Worm (Caenorhabditis elegans): ENCODE measurements around the gene Y5H2A.4.

Y5H2A.4 gene

DNA sequence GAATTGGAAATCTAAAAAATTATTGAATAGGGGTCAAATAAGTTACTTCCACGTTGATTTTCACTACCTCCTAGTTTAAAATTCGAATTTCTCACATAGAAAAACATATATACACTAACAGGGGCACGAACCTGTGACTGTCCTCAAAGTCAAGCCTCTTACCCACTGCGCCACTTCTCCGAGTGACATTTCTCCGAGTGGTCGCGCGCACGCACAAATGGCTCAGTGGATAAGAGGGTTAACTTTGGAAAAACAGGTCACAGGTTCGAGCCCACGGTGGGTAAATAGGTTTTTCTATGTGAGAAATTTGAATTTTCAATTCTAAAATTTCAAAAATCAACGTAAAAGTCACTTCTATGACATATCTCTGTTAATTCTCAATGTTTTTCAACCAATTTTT, 3.1 kb upstream of the Y5H2A.4 start (continued):
- no peak for TF ChIP-seq cebp-1 (GFP tag; IDR thresholded peaks at IDR 0.05)
- no peak for TF ChIP-seq cebp-1 (tag; optimal IDR thresholded peaks at IDR 0.05)
- no peak for TF ChIP-seq nhr-90 (tag; optimal IDR thresholded peaks at IDR 0.05)
- no peak for TF ChIP-seq tbx-9 (tag; optimal IDR thresholded peaks at IDR 0.05; ENCODE audit: borderline replicate concordance)
- TF ChIP-seq C17E4.6 (GFP tag; IDR thresholded peaks at IDR 0.05), result no peak
- no peak for TF ChIP-seq repo-1 (tag; optimal IDR thresholded peaks at IDR 0.05)
- TF ChIP-seq hmg-1.2 (GFP tag; IDR thresholded peaks at IDR 0.05), result peak; percentile 10; the same call in 1 of the 2 replicates
- peak; percentile 26; the same call in 1 of the 2 replicates for TF ChIP-seq dox-1 (GFP tag; IDR thresholded peaks at IDR 0.05)
- no peak for TF ChIP-seq ztf-22 (GFP tag; optimal IDR thresholded peaks at IDR 0.05)
- peak; percentile 21; the same call in 1 of the 2 replicates for TF ChIP-seq D2030.7 (GFP tag; IDR thresholded peaks at IDR 0.05)
- no peak for TF ChIP-seq nfya-1 (tag; optimal IDR thresholded peaks at IDR 0.05; ENCODE audit: borderline replicate concordance, insufficient read depth)
- TF ChIP-seq sea-2 (GFP tag; IDR thresholded peaks at IDR 0.05), result no peak
- TF ChIP-seq ceh-91 (GFP tag; IDR thresholded peaks at IDR 0.05), result no peak
- no peak for TF ChIP-seq nfya-2 (GFP tag; IDR thresholded peaks at IDR 0.05)
- no peak for TF ChIP-seq dpl-1 (GFP tag; optimal IDR thresholded peaks at IDR 0.05)
- no peak for TF ChIP-seq Y67H2A.10 (GFP tag; conservative IDR thresholded peaks at IDR 0.05)
- no peak for TF ChIP-seq nhr-120 (GFP tag; IDR thresholded peaks at IDR 0.05)
- no peak for TF ChIP-seq pbrm-1 (GFP tag; IDR thresholded peaks at IDR 0.05)
- TF ChIP-seq egl-18 (GFP tag; IDR thresholded peaks at IDR 0.05), result no peak
- TF ChIP-seq tbp1 (GFP tag; optimal IDR thresholded peaks at IDR 0.05), result peak; percentile 64

DNA sequence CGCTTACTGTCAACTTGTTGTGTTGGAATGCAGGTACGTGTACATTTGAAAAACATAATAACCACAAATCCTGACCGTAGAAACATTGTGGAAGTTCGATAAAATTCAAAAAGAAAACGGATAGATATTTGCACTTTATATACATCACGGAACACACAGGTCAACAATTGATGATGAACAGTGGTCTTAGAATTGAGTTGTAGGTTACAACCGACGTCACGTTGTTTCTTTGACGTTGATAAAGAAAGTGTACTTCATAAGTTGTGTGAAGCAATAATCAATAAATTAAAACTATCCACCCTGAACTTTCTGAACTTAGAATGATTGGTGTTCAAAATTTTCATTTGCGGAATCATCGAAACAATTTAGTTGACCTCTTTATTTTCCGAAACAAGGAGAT, 2.4 kb downstream of the Y5H2A.4 start, which contains the start of gene Y5H2A.1:
Gene Y5H2A.1, minus strand, starts transcription at position 101 of the 400 bp plus-strand sequence.
- TF ChIP-seq nhr-120 (GFP tag; IDR thresholded peaks at IDR 0.05) (no peak), Y95B8A.8 (GFP tag; IDR thresholded peaks at IDR 0.05) (no peak), him-1 (tag; optimal IDR thresholded peaks at IDR 0.05) (no peak), attf-3 (GFP tag; conservative IDR thresholded peaks at IDR 0.05) (no peak), lin-54 (GFP tag; optimal IDR thresholded peaks at IDR 0.05) (no peak), akir-1 (GFP tag; optimal IDR thresholded peaks at IDR 0.05) (no peak)

DNA sequence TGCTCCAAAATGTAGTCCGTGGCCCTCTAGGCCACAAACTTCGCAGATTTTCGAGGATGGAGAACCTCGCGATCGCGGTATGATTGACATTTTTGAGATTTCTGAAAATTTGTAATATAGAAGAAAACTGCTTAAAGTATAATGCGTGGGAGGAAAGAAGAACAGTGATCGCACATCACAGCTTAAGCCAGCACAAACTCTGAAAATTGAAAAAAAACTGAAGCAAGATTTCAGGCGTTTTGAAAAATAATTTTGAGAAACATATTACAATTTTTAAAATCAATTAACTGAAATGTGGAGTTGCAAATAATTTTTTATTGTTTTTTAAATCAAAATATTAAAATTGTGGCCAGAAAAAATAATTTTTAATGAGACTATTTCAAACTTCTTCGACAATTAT, 7.2 kb downstream of the Y5H2A.4 start, which contains the start of gene nhr-275:
Gene nhr-275, minus strand, starts transcription at position 101 of the 400 bp plus-strand sequence.
- TF ChIP-seq rec-8 (tag; optimal IDR thresholded peaks at IDR 0.05) (no peak), ZK185.1 (tag; optimal IDR thresholded peaks at IDR 0.05; ENCODE audit: poor library complexity, severe bottlenecking) (no peak), lin-26 (GFP tag; IDR thresholded peaks at IDR 0.05) (no peak), atf-7 (tag; optimal IDR thresholded peaks at IDR 0.05) (no peak), dpff-1 (tag; optimal IDR thresholded peaks at IDR 0.05) (no peak), ztf-28 (GFP tag; IDR thresholded peaks at IDR 0.05) (no peak), C06A6.2 (GFP tag; conservative IDR thresholded peaks at IDR 0.05) (no peak), efl-1 (GFP tag; optimal IDR thresholded peaks at IDR 0.05) (no peak), egrh-3 (GFP tag; IDR thresholded peaks at IDR 0.05) (no peak), F23B12.7 (tag; optimal IDR thresholded peaks at IDR 0.05; ENCODE audit: insufficient read depth) (no peak), dox-1 (GFP tag; IDR thresholded peaks at IDR 0.05) (no peak), lin-40 (tag; optimal IDR thresholded peaks at IDR 0.05) (no peak), mcd-1 (GFP tag; IDR thresholded peaks at IDR 0.05) (no peak), akir-1 (GFP tag; optimal IDR thresholded peaks at IDR 0.05) (no peak), nfyb-1 (GFP tag; IDR thresholded peaks at IDR 0.05) (no peak)
